Fruit fly (Drosophila melanogaster): ENCODE results near the gene Sf3a1.

The Sf3a1 gene

DNA sequence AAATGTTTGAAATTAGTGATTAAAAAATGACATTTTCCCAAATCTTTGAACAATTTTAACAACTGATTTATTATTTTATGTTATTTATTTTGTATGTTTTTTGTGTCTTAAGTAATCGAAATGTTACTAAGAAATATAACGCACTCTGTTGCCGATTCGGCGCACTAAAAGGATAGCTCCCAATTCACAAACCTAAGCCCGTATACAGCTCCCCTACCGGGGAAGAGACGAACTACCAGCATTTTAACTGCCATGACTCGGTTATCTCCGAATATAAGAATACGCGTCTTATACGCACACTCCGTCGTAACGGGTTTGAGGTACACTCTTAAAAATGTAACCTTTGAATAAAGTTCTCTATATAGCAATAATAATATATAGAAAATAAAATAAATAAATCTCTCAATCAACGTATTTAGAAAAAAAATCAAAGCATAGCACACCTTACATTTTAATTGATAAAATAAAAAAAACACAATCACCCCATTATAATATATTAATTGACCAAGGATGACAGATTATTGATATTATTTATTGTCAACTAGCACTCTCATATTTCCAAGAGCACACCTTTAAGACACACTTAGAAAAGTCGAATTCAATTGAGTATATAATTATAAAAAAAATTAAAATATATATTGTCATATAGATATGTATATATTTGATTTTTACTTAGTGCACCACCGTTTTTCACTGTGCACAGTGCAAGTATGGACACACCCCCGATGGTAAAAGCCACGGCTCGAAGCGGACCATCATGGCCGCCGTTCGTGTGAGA, 44.2 kb downstream of the Sf3a1 start (continued):
- TF ChIP-seq dimm (GFP tag; IDR thresholded peaks at IDR 0.05) (no peak), CG17802 (tag; optimal IDR thresholded peaks at IDR 0.05) (peak; percentile 15), CG1603 (tag; optimal IDR thresholded peaks at IDR 0.05) (peak; percentile 67), CoRest (tag; optimal IDR thresholded peaks at IDR 0.05) (peak; percentile 93), klu (GFP tag; IDR thresholded peaks at IDR 0.05) (peak; percentile 36; the same call in 1 of the 2 replicates), CG12219 (GFP tag; optimal IDR thresholded peaks at IDR 0.05) (peak; percentile 47), CG7745 (tag; optimal IDR thresholded peaks at IDR 0.05) (no peak), CG11504 (tag; optimal IDR thresholded peaks at IDR 0.05) (peak; percentile 91), bbx (GFP tag; IDR thresholded peaks at IDR 0.05; ENCODE audit: partially characterized antibody) (no peak), rib (GFP tag; IDR thresholded peaks at IDR 0.05) (no peak), shn (GFP tag; optimal IDR thresholded peaks at IDR 0.05) (peak; percentile 7), Hand (GFP tag; optimal IDR thresholded peaks at IDR 0.05) (peak; percentile 74), Trl (optimal IDR thresholded peaks at IDR 0.05) (no peak), Trl (GFP tag; optimal IDR thresholded peaks at IDR 0.05) (peak; percentile 19), yki (optimal IDR thresholded peaks at IDR 0.05) (no peak), sr (GFP tag; IDR thresholded peaks at IDR 0.05) (no peak), CG3163 (GFP tag; optimal IDR thresholded peaks at IDR 0.05) (no peak), CG1792 (GFP tag; optimal IDR thresholded peaks at IDR 0.05) (no peak), ap (GFP tag; IDR thresholded peaks at IDR 0.05) (no peak), psq (GFP tag; optimal IDR thresholded peaks at IDR 0.05) (peak; percentile 63), Dp (GFP tag; optimal IDR thresholded peaks at IDR 0.05) (peak; percentile 13), CG2712 (tag; optimal IDR thresholded peaks at IDR 0.05) (peak; percentile 93), nau (GFP tag; optimal IDR thresholded peaks at IDR 0.05) (no peak), CG34422 (GFP tag; IDR thresholded peaks at IDR 0.05) (no peak), Doc3 (GFP tag; IDR thresholded peaks at IDR 0.05; ENCODE audit: partially characterized antibody) (no peak), ftz-f1 (GFP tag; optimal IDR thresholded peaks at IDR 0.05) (no peak), Kr (GFP tag; optimal IDR thresholded peaks at IDR 0.05) (no peak), trh (GFP tag; optimal IDR thresholded peaks at IDR 0.05) (peak; percentile 43), CG9437 (GFP tag; optimal IDR thresholded peaks at IDR 0.05) (peak; percentile 92), CG18262 (tag; optimal IDR thresholded peaks at IDR 0.05) (peak; percentile 97), chn (GFP tag; optimal IDR thresholded peaks at IDR 0.05) (peak; percentile 14), tio (GFP tag; optimal IDR thresholded peaks at IDR 0.05) (peak; percentile 78), az2 (GFP tag; optimal IDR thresholded peaks at IDR 0.05) (peak; percentile 74), CG18011 (GFP tag; optimal IDR thresholded peaks at IDR 0.05) (no peak), bsh (GFP tag; optimal IDR thresholded peaks at IDR 0.05) (peak in 1 of 2 experiments; percentile 86), CG10654 (GFP tag; optimal IDR thresholded peaks at IDR 0.05) (peak; percentile 72), corto (GFP tag; optimal IDR thresholded peaks at IDR 0.05) (no peak), luna (GFP tag; optimal IDR thresholded peaks at IDR 0.05) (no peak), Lpt (GFP tag; optimal IDR thresholded peaks at IDR 0.05) (no peak), Hr39 (optimal IDR thresholded peaks at IDR 0.05) (no peak), CG12942 (GFP tag; optimal IDR thresholded peaks at IDR 0.05) (peak; percentile 60), CrebB (tag; optimal IDR thresholded peaks at IDR 0.05) (peak; percentile 22), CG8944 (GFP tag; optimal IDR thresholded peaks at IDR 0.05) (peak; percentile 12), CTCF (GFP tag; optimal IDR thresholded peaks at IDR 0.05) (peak; percentile 98), CG15479 (GFP tag; optimal IDR thresholded peaks at IDR 0.05) (no peak), Ets65A (GFP tag) (no peak), CG4424 (GFP tag; optimal IDR thresholded peaks at IDR 0.05) (peak; percentile 89), CG3847 (GFP tag; IDR thresholded peaks at IDR 0.05) (peak; percentile 54), pnt (GFP tag; optimal IDR thresholded peaks at IDR 0.05) (no peak), Ravus (GFP tag; IDR thresholded peaks at IDR 0.05) (peak; percentile 7; the same call in 1 of the 2 replicates), Fer1 (GFP tag; optimal IDR thresholded peaks at IDR 0.05) (no peak), ci (GFP tag; IDR thresholded peaks at IDR 0.05) (peak; percentile 31)
